Worm (Caenorhabditis elegans) whole organism, late embryonic: Measurements from ENCODE around the gene F59E12.1.

Experiments used
- C08G9.2 ChIP-seq: sonication (generic microtip); optimal IDR thresholded peaks from 2 replicates; lab custom pipeline; 2016; ENCODE audit warnings: mild to moderate bottlenecking, missing genetic modification characterization, moderate library complexity, missing compliant biosample characterization
- C38D4.7 ChIP-seq: fragments of 200-800 bp; sonication (Bioruptor generic); optimal IDR thresholded peaks from 2 replicates; lab custom pipeline; 2018; ENCODE audit warnings: mild to moderate bottlenecking, missing genetic modification characterization, moderate library complexity, missing compliant biosample characterization
- F13H6.1 ChIP-seq: sonication (generic microtip); optimal IDR thresholded peaks from 2 replicates; lab custom pipeline; 2016; ENCODE audit warnings: missing genetic modification characterization, missing compliant biosample characterization
- T23F11.4 ChIP-seq: fragments of 200-800 bp; sonication (Bioruptor generic); optimal IDR thresholded peaks from 2 replicates; lab custom pipeline; 2018; ENCODE audit warnings: mild to moderate bottlenecking, missing genetic modification characterization, missing compliant biosample characterization
- ahr-1 ChIP-seq: sonication (generic microtip); optimal IDR thresholded peaks from 2 replicates; lab custom pipeline; 2016; ENCODE audit warnings: missing genetic modification characterization, missing compliant biosample characterization
- ama-1 ChIP-seq: fragments of 150-350 bp; optimal IDR thresholded peaks from 2 replicates; lab custom pipeline; 2014
- ceh-14 ChIP-seq: sonication (generic microtip); optimal IDR thresholded peaks from 2 replicates; lab custom pipeline; 2016; ENCODE audit warnings: missing genotype, missing genetic modification characterization, missing compliant biosample characterization
- ceh-18 ChIP-seq: sonication (generic microtip); optimal IDR thresholded peaks from 2 replicates; lab custom pipeline; 2016; ENCODE audit warnings: missing genetic modification characterization, missing compliant biosample characterization
- ceh-24 ChIP-seq: sonication (generic microtip); optimal IDR thresholded peaks from 2 replicates; lab custom pipeline; 2016; ENCODE audit warnings: mild to moderate bottlenecking, missing genetic modification characterization, missing compliant biosample characterization
- ceh-31 ChIP-seq: sonication (generic microtip); optimal IDR thresholded peaks from 2 replicates; lab custom pipeline; 2016; ENCODE audit warnings: missing genetic modification characterization, missing compliant biosample characterization
- ceh-45 ChIP-seq: fragments of 200-800 bp; sonication (Bioruptor generic); IDR thresholded peaks from 2 replicates; pipeline ENCODE4 v1.3.6; 2022; ENCODE audit warnings: missing genetic modification reagents, missing genetic modification characterization, missing compliant biosample characterization
- ceh-48 ChIP-seq: sonication (generic microtip); optimal IDR thresholded peaks from 2 replicates; lab custom pipeline; 2016; ENCODE audit warnings: missing genetic modification characterization, inconsistent platforms, missing compliant biosample characterization
- ceh-6 ChIP-seq: fragments of 200-800 bp; sonication (Bioruptor generic); optimal IDR thresholded peaks from 2 replicates; lab custom pipeline; 2018; ENCODE audit warnings: mild to moderate bottlenecking, missing genetic modification characterization, missing compliant biosample characterization
- ceh-9 ChIP-seq: sonication (generic microtip); optimal IDR thresholded peaks from 2 replicates; lab custom pipeline; 2016; ENCODE audit warnings: mild to moderate bottlenecking, missing genetic modification characterization, inconsistent platforms, missing compliant biosample characterization
- che-1 ChIP-seq: sonication (generic microtip); optimal IDR thresholded peaks from 2 replicates; lab custom pipeline; 2016; ENCODE audit warnings: mild to moderate bottlenecking, missing genetic modification characterization, missing compliant biosample characterization
- dve-1 ChIP-seq: sonication (generic microtip); optimal IDR thresholded peaks from 2 replicates; lab custom pipeline; 2017; ENCODE audit warnings: antibody characterized with exemption, mild to moderate bottlenecking, missing genetic modification characterization, missing compliant biosample characterization
- elt-2 ChIP-seq: sonication (generic microtip); optimal IDR thresholded peaks from 2 replicates; lab custom pipeline; 2016; ENCODE audit warnings: missing genetic modification reagents, missing genetic modification characterization, missing compliant biosample characterization
- fkh-10 ChIP-seq: fragments of 150-350 bp; optimal IDR thresholded peaks from 2 replicates; lab custom pipeline; 2014; ENCODE audit warnings: missing biosample characterization, missing genetic modification reagents, missing genetic modification characterization
- fkh-6 ChIP-seq: sonication (generic microtip); optimal IDR thresholded peaks from 2 replicates; lab custom pipeline; 2016; ENCODE audit warnings: missing genetic modification characterization, missing compliant biosample characterization
- gmeb-2 ChIP-seq: sonication (generic microtip); optimal IDR thresholded peaks from 2 replicates; lab custom pipeline; 2016; ENCODE audit warnings: missing genetic modification characterization, inconsistent platforms, missing compliant biosample characterization
- hlh-13 ChIP-seq: fragments of 200-800 bp; sonication (Bioruptor generic); optimal IDR thresholded peaks from 2 replicates; lab custom pipeline; 2018; ENCODE audit warnings: mild to moderate bottlenecking, missing genetic modification characterization, missing compliant biosample characterization
- hlh-15 ChIP-seq: sonication (generic microtip); optimal IDR thresholded peaks from 2 replicates; lab custom pipeline; 2016; ENCODE audit warnings: missing genetic modification characterization, missing compliant biosample characterization
- hlh-30 ChIP-seq: sonication (generic microtip); optimal IDR thresholded peaks from 2 replicates; lab custom pipeline; 2017; ENCODE audit warnings: antibody characterized with exemption, missing genetic modification characterization, missing compliant biosample characterization; ENCODE audit not compliant: insufficient read depth
- hlh-6 ChIP-seq: sonication (generic microtip); optimal IDR thresholded peaks from 2 replicates; lab custom pipeline; 2016; ENCODE audit warnings: missing genotype, missing genetic modification characterization, missing compliant biosample characterization
- hlh-8 ChIP-seq: sonication (generic microtip); optimal IDR thresholded peaks from 2 replicates; lab custom pipeline; 2016; ENCODE audit warnings: missing genotype, missing genetic modification characterization, missing compliant biosample characterization
- lim-6 ChIP-seq: sonication (generic microtip); optimal IDR thresholded peaks from 2 replicates; lab custom pipeline; 2016; ENCODE audit warnings: missing genetic modification characterization, missing compliant biosample characterization
- lin-11 ChIP-seq: fragments of 200-800 bp; sonication (Bioruptor generic); optimal IDR thresholded peaks from 2 replicates; lab custom pipeline; 2018; ENCODE audit warnings: mild to moderate bottlenecking, missing genetic modification characterization, missing compliant biosample characterization
- mec-3 ChIP-seq: sonication (generic microtip); optimal IDR thresholded peaks from 2 replicates; lab custom pipeline; 2016; ENCODE audit warnings: borderline replicate concordance, missing genetic modification characterization, missing compliant biosample characterization
- nfya-1 ChIP-seq: sonication (generic microtip); optimal IDR thresholded peaks from 2 replicates; lab custom pipeline; 2017; ENCODE audit warnings: missing genetic modification characterization, mild to moderate bottlenecking, missing compliant biosample characterization, antibody characterized with exemption, moderate library complexity
- nhr-232 ChIP-seq: sonication (generic microtip); optimal IDR thresholded peaks from 2 replicates; lab custom pipeline; 2016; ENCODE audit warnings: missing genetic modification characterization, missing compliant biosample characterization
- npax-4 ChIP-seq: sonication (generic microtip); optimal IDR thresholded peaks from 2 replicates; lab custom pipeline; 2016; ENCODE audit warnings: missing genetic modification characterization, missing compliant biosample characterization
- pax-1 ChIP-seq: fragments of 150-350 bp; optimal IDR thresholded peaks from 2 replicates; lab custom pipeline; 2014; ENCODE audit warnings: missing biosample characterization, missing genetic modification characterization
- pha-4 ChIP-seq: fragments of 150-350 bp; optimal IDR thresholded peaks from 2 replicates; lab custom pipeline; 2018; ENCODE audit warnings: missing biosample characterization, missing genetic modification reagents, missing genetic modification characterization
- pros-1 ChIP-seq: fragments of 150-350 bp; optimal IDR thresholded peaks from 2 replicates; lab custom pipeline; 2014; ENCODE audit warnings: missing biosample characterization, missing genetic modification reagents, missing genetic modification characterization
- ref-2 ChIP-seq: sonication (generic microtip); optimal IDR thresholded peaks from 2 replicates; lab custom pipeline; 2016; ENCODE audit warnings: missing genetic modification characterization, missing compliant biosample characterization
- sox-2 ChIP-seq: fragments of 200-800 bp; sonication (Bioruptor generic); IDR thresholded peaks from 2 replicates; pipeline ENCODE4 v1.3.6; 2022; ENCODE audit warnings: missing genetic modification reagents, missing genetic modification characterization, missing compliant biosample characterization
- tbx-7 ChIP-seq: sonication (generic microtip); optimal IDR thresholded peaks from 2 replicates; lab custom pipeline; 2016; ENCODE audit warnings: missing genotype, missing genetic modification characterization, missing compliant biosample characterization
- ttx-3 ChIP-seq: sonication (generic microtip); optimal IDR thresholded peaks from 2 replicates; lab custom pipeline; 2016; ENCODE audit warnings: missing genetic modification reagents, missing genetic modification characterization, missing compliant biosample characterization
- unc-42 ChIP-seq: sonication (generic microtip); optimal IDR thresholded peaks from 2 replicates; lab custom pipeline; 2016; ENCODE audit warnings: missing genotype, missing genetic modification characterization, missing compliant biosample characterization
- unc-55 ChIP-seq: sonication (generic microtip); optimal IDR thresholded peaks from 2 replicates; lab custom pipeline; 2017; ENCODE audit warnings: missing biosample characterization, missing genetic modification reagents, missing genetic modification characterization
- unc-86 ChIP-seq: sonication (generic microtip); optimal IDR thresholded peaks from 2 replicates; lab custom pipeline; 2016; ENCODE audit warnings: missing genetic modification characterization, missing compliant biosample characterization
- zip-5 ChIP-seq: sonication (generic microtip); optimal IDR thresholded peaks from 2 replicates; lab custom pipeline; 2016; ENCODE audit warnings: missing genetic modification characterization, missing compliant biosample characterization
- ztf-16 ChIP-seq: sonication (generic microtip); optimal IDR thresholded peaks from 2 replicates; lab custom pipeline; 2017; ENCODE audit warnings: missing genetic modification characterization, missing compliant biosample characterization

The F59E12.1 gene

DNA sequence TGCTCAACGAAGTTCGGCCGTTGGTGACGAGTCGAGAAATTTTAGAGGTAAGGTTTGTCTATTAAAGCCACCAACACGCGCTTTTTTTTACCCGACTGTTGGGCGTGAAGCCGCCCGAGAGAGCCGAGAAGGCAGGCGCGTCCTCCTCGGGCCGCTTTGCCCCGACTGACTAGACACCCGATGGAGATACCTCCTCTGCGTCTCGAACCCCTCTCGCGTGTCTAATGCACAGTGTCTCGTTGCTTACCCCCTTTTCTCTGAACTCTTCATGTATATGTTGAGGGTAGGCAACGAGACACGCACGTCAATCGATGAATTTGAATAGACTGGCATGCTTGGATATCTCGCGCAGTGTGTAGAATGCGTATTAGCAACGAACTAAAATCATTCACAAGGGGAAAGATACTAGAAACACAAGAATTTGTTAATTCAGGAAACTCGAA, 7.4 kb downstream of the F59E12.1 start (continued):
- TF ChIP-seq F13H6.1 (tag; lab: Kevin White, UChicago) (peak; percentile 81), zip-5 (tag; lab: Kevin White, UChicago) (no peak), hlh-8 (tag; lab: Kevin White, UChicago) (peak; percentile 64), nfya-1 (tag; lab: Kevin White, UChicago) (peak; percentile 97), pros-1 (tag; lab: Kevin White, UChicago) (peak; percentile 92), hlh-13 (GFP tag; lab: Kevin White, UChicago) (peak; percentile 45), unc-42 (peak; percentile 36), hlh-30 (peak; percentile 55), C38D4.7 (GFP tag; lab: Kevin White, UChicago) (peak; percentile 73), pax-1 (tag; lab: Kevin White, UChicago) (peak; percentile 5), unc-86 (tag; lab: Kevin White, UChicago) (peak; percentile 72), gmeb-2 (tag; lab: Kevin White, UChicago) (peak; percentile 70), elt-2 (tag; lab: Kevin White, UChicago) (peak; percentile 83), dve-1 (tag; lab: Kevin White, UChicago) (peak; percentile 90), ceh-31 (peak; percentile 89), fkh-6 (tag; lab: Kevin White, UChicago) (no peak), C08G9.2 (tag; lab: Kevin White, UChicago) (peak; percentile 76), ceh-14 (tag; lab: Kevin White, UChicago) (peak; percentile 72), ceh-9 (no peak), ahr-1 (peak; percentile 55), mec-3 (tag; lab: Kevin White, UChicago) (peak; percentile 48), unc-55 (GFP tag; lab: Kevin White, UChicago) (peak; percentile 66), fkh-10 (GFP tag; lab: Kevin White, UChicago) (no peak), npax-4 (tag; lab: Kevin White, UChicago) (no peak), tbx-7 (tag; lab: Kevin White, UChicago) (peak; percentile 23), lim-6 (tag; lab: Kevin White, UChicago) (peak; percentile 78), ama-1 (lab: Kevin White, UChicago) (peak; percentile 98), che-1 (peak; percentile 63), ceh-6 (peak; percentile 56), pha-4 (tag; lab: Kevin White, UChicago) (no peak), sox-2 (peak; percentile 52; the same call in 1 of the 2 replicates), ceh-48 (peak; percentile 74), T23F11.4 (GFP tag; lab: Kevin White, UChicago) (peak; percentile 87), ceh-24 (tag; lab: Kevin White, UChicago) (peak; percentile 63), ztf-16 (tag; lab: Kevin White, UChicago) (no peak), ref-2 (tag; lab: Kevin White, UChicago) (peak; percentile 78), hlh-15 (tag; lab: Kevin White, UChicago) (no peak), hlh-6 (tag; lab: Kevin White, UChicago) (peak; percentile 22), nhr-232 (tag; lab: Kevin White, UChicago) (peak; percentile 42), ceh-18 (tag; lab: Kevin White, UChicago) (peak; percentile 90), ceh-45 (peak; percentile 87), lin-11 (tag; lab: Kevin White, UChicago) (peak; percentile 67), ttx-3 (tag; lab: Kevin White, UChicago) (no peak)
